Worm (Caenorhabditis elegans) whole organism, L4 larva: ENCODE data around the gene C17B7.4.

Experiments used
- Y105C5A.15 ChIP-seq: fragments of 200-800 bp; sonication (Bioruptor generic); IDR thresholded peaks from 2 replicates; pipeline ENCODE4 v1.3.6; 2022; ENCODE audit warnings: missing genetic modification characterization, missing compliant biosample characterization
- Y48G9A.11 ChIP-seq: fragments of 200-800 bp; sonication (Bioruptor generic); IDR thresholded peaks from 2 replicates; pipeline ENCODE4 v1.3.6; 2022; ENCODE audit warnings: missing genetic modification reagents, missing genetic modification characterization, missing compliant biosample characterization
- aha-1 ChIP-seq: fragments of 150-350 bp; peaks from one replicate; lab custom pipeline; 2014; ENCODE audit warnings: missing biosample characterization, missing genetic modification characterization
- ama-1 ChIP-seq: fragments of 150-350 bp; optimal IDR thresholded peaks from 2 replicates; lab custom pipeline; 2014; ENCODE audit warnings: inconsistent platforms, mixed read lengths
- ceh-62 ChIP-seq: sonication (generic microtip); optimal IDR thresholded peaks from 2 replicates; lab custom pipeline; 2017; ENCODE audit warnings: missing biosample characterization, missing genetic modification characterization
- ces-1 ChIP-seq: fragments of 150-350 bp; sonication (generic microtip); optimal IDR thresholded peaks from 4 replicates; lab custom pipeline; 2014; ENCODE audit warnings: missing biosample characterization, missing genetic modification reagents, missing genetic modification characterization
- ctbp-1 ChIP-seq: fragments of 200-800 bp; sonication (Bioruptor generic); IDR thresholded peaks from 2 replicates; pipeline ENCODE4 v1.3.6; 2022; ENCODE audit warnings: missing genetic modification reagents, missing genetic modification characterization, missing compliant biosample characterization
- daf-12 ChIP-seq: fragments of 150-350 bp; optimal IDR thresholded peaks from 2 replicates; lab custom pipeline; 2014; ENCODE audit warnings: missing biosample characterization, missing genetic modification reagents, missing genetic modification characterization
- daf-16 ChIP-seq, 3 experiments: sonication (generic microtip); optimal IDR thresholded peaks; 2 replicates each; lab custom pipeline; 2016 to 2017; ENCODE audit warnings: missing genetic modification characterization in 3 of 3, missing genetic modification reagents in 3 of 3, mild to moderate bottlenecking in 2 of 3, missing compliant biosample characterization in 2 of 3, missing biosample characterization in 1 of 3, moderate library complexity in 1 of 3
- dmd-8 ChIP-seq: fragments of 200-800 bp; sonication (Bioruptor generic); IDR thresholded peaks from 2 replicates; pipeline ENCODE4 v1.3.6; 2022; ENCODE audit warnings: missing genetic modification characterization, missing compliant biosample characterization
- duxl-1 ChIP-seq: sonication (generic microtip); optimal IDR thresholded peaks from 2 replicates; lab custom pipeline; 2016; ENCODE audit warnings: mild to moderate bottlenecking, missing genetic modification characterization, moderate library complexity, missing compliant biosample characterization; ENCODE audit not compliant: poor library complexity
- fkh-10 ChIP-seq: fragments of 150-350 bp; optimal IDR thresholded peaks from 2 replicates; lab custom pipeline; 2014; ENCODE audit warnings: missing biosample characterization, missing genetic modification reagents, missing genetic modification characterization
- gei-8 ChIP-seq: fragments of 200-800 bp; sonication (Bioruptor generic); optimal IDR thresholded peaks from 2 replicates; lab custom pipeline; 2018; ENCODE audit warnings: mild to moderate bottlenecking, missing genetic modification characterization, missing compliant biosample characterization
- lim-7 ChIP-seq: fragments of 200-800 bp; sonication (Bioruptor generic); IDR thresholded peaks from 2 replicates; pipeline ENCODE4 v1.3.6; 2022; ENCODE audit warnings: missing genetic modification characterization, missing compliant biosample characterization
- lin-13 ChIP-seq: fragments of 150-350 bp; optimal IDR thresholded peaks from 2 replicates; lab custom pipeline; 2014; ENCODE audit warnings: missing biosample characterization, missing genetic modification reagents, missing genetic modification characterization
- madf-5 ChIP-seq, 2 experiments: fragments of 200-800 bp; sonication (Bioruptor generic); IDR thresholded peaks; 2 replicates each; pipeline ENCODE4 v1.3.6; 2022; ENCODE audit warnings: missing compliant biosample characterization in 2 of 2, missing genetic modification characterization in 2 of 2
- mxl-3 ChIP-seq: fragments of 200-800 bp; sonication (Bioruptor generic); optimal IDR thresholded peaks from 2 replicates; lab custom pipeline; 2018; ENCODE audit warnings: mild to moderate bottlenecking, missing genetic modification characterization, missing compliant biosample characterization
- nhr-102 ChIP-seq: sonication (generic microtip); optimal IDR thresholded peaks from 2 replicates; lab custom pipeline; 2016; ENCODE audit warnings: mild to moderate bottlenecking, missing genetic modification characterization, moderate library complexity, missing compliant biosample characterization
- nhr-11 ChIP-seq: fragments of 150-350 bp; optimal IDR thresholded peaks from 2 replicates; lab custom pipeline; 2014; ENCODE audit warnings: missing biosample characterization, missing genetic modification characterization
- nhr-25 ChIP-seq: sonication (generic microtip); optimal IDR thresholded peaks from 2 replicates; lab custom pipeline; 2017; ENCODE audit warnings: missing genetic modification characterization, mild to moderate bottlenecking, missing compliant biosample characterization, antibody characterized with exemption, moderate library complexity, borderline replicate concordance; ENCODE audit not compliant: insufficient read depth
- nhr-28 ChIP-seq: fragments of 150-350 bp; optimal IDR thresholded peaks from 2 replicates; lab custom pipeline; 2014; ENCODE audit warnings: missing biosample characterization, missing genetic modification characterization
- nhr-48 ChIP-seq: sonication (generic microtip); optimal IDR thresholded peaks from 2 replicates; lab custom pipeline; 2016; ENCODE audit warnings: mild to moderate bottlenecking, missing genetic modification characterization, missing compliant biosample characterization
- nhr-76 ChIP-seq: fragments of 150-350 bp; optimal IDR thresholded peaks from 2 replicates; lab custom pipeline; 2014; ENCODE audit warnings: missing biosample characterization, missing genetic modification characterization
- nhr-77 ChIP-seq: fragments of 150-350 bp; optimal IDR thresholded peaks from 2 replicates; lab custom pipeline; 2014; ENCODE audit warnings: missing biosample characterization, missing genetic modification characterization
- set-16 ChIP-seq: fragments of 200-800 bp; sonication (Bioruptor generic); IDR thresholded peaks from 2 replicates; pipeline ENCODE4 v1.3.6; 2022; ENCODE audit warnings: missing genetic modification reagents, missing genetic modification characterization, missing compliant biosample characterization
- snpc-1.2 ChIP-seq: fragments of 200-800 bp; sonication (Bioruptor generic); IDR thresholded peaks from 2 replicates; pipeline ENCODE4 v1.3.6; 2022; ENCODE audit warnings: missing genetic modification reagents, missing genetic modification characterization, missing compliant biosample characterization
- unc-130 ChIP-seq: sonication (generic microtip); optimal IDR thresholded peaks from 2 replicates; lab custom pipeline; 2016; ENCODE audit warnings: missing genetic modification reagents, missing genetic modification characterization, missing compliant biosample characterization
- unc-62 ChIP-seq, 3 experiments: fragments of 150-350 bp in 1 of 3; sonication (generic microtip); optimal IDR thresholded peaks in 2 of 3; peaks in 1 of 3; 1 replicate in 1 of 3; 2 replicates in 2 of 3; lab custom pipeline; 2014 to 2017; ENCODE audit warnings: missing biosample characterization in 3 of 3, missing genetic modification characterization in 3 of 3, missing genetic modification reagents in 3 of 3, missing genotype in 1 of 3
- zag-1 ChIP-seq: fragments of 150-350 bp; optimal IDR thresholded peaks from 2 replicates; lab custom pipeline; 2014; ENCODE audit warnings: missing biosample characterization, missing genetic modification characterization
- ztf-11 ChIP-seq: fragments of 150-350 bp; optimal IDR thresholded peaks from 2 replicates; lab custom pipeline; 2014; ENCODE audit warnings: missing biosample characterization, missing genetic modification characterization
- ztf-7 ChIP-seq: fragments of 150-350 bp; optimal IDR thresholded peaks from 2 replicates; lab custom pipeline; 2014; ENCODE audit warnings: missing biosample characterization, missing genetic modification characterization

The C17B7.4 gene

ce11 chrV:3355544-3355943, 16.4 kb downstream of the C17B7.4 start:
- no peak for TF ChIP-seq nhr-77 (tag; lab: Kevin White, UChicago)
- TF ChIP-seq ztf-11 (tag; lab: Kevin White, UChicago), result no peak
- TF ChIP-seq nhr-25 (tag; lab: Kevin White, UChicago), result no peak
- no peak for TF ChIP-seq unc-130
- TF ChIP-seq lin-13 (GFP tag; lab: Kevin White, UChicago), result no peak
- TF ChIP-seq unc-62 (GFP tag; optimal IDR thresholded peaks at IDR 0.05 in 1 of 2; lab: Kevin White, UChicago), result peak in 1 of 2 experiments; percentile 28
- no peak for TF ChIP-seq unc-62 (tag; optimal IDR thresholded peaks at IDR 0.05; lab: Kevin White, UChicago)

ce11 chrV:3357106-3357505, 18.0 kb downstream of the C17B7.4 start, which contains the start of gene scrm-3:
TSS of gene scrm-3 (minus strand) at chrV:3357206.
- TF ChIP-seq ztf-7 (tag; lab: Kevin White, UChicago), result no peak
- no peak for TF ChIP-seq daf-12 (tag; lab: Kevin White, UChicago)
- TF ChIP-seq snpc-1.2 (GFP tag; lab: Robert Waterston, UW), result no peak
- TF ChIP-seq ceh-62 (tag; lab: Kevin White, UChicago), result no peak
- no peak for TF ChIP-seq nhr-48 (tag; lab: Kevin White, UChicago)
- no peak for TF ChIP-seq dmd-8 (GFP tag; lab: Robert Waterston, UW)
- TF ChIP-seq fkh-10, result no peak
- TF ChIP-seq lim-7, result no peak
- no peak for TF ChIP-seq madf-5 (GFP tag; IDR thresholded peaks at IDR 0.05; lab: Robert Waterston, UW)
- no peak for TF ChIP-seq nhr-11
- TF ChIP-seq nhr-28 (tag; lab: Kevin White, UChicago), result no peak
- TF ChIP-seq nhr-102, result no peak

ce11 chrV:3358267-3358666, 19.2 kb downstream of the C17B7.4 start, which contains the start of gene C04E12.5:
TSS of gene C04E12.5 (plus strand) at chrV:3358567.
- TF ChIP-seq ctbp-1 (GFP tag; lab: Robert Waterston, UW) (no peak), unc-62 (GFP tag; optimal IDR thresholded peaks at IDR 0.05 in 1 of 2; lab: Kevin White, UChicago) (peak in 1 of 2 experiments; percentile 78), unc-62 (tag; optimal IDR thresholded peaks at IDR 0.05; lab: Kevin White, UChicago) (no peak), mxl-3 (GFP tag; lab: Kevin White, UChicago) (no peak)

- TF ChIP-seq unc-62 (GFP tag; optimal IDR thresholded peaks at IDR 0.05 in 1 of 2; lab: Kevin White, UChicago), result peak in 1 of 2 experiments; percentile 97
- TF ChIP-seq unc-62 (tag; optimal IDR thresholded peaks at IDR 0.05; lab: Kevin White, UChicago), result no peak
- TF ChIP-seq Y48G9A.11 (GFP tag; lab: Robert Waterston, UW), result no peak
These were observed 22.5 kb downstream of the C17B7.4 start for ce11 chrV:3361633-3362032.

- TF ChIP-seq unc-62 (GFP tag; optimal IDR thresholded peaks at IDR 0.05 in 1 of 2; lab: Kevin White, UChicago) (no peak), unc-62 (tag; optimal IDR thresholded peaks at IDR 0.05; lab: Kevin White, UChicago) (no peak), Y105C5A.15 (no peak), zag-1 (tag; lab: Kevin White, UChicago) (no peak), aha-1 (tag; lab: Kevin White, UChicago) (peak; percentile 88), gei-8 (GFP tag; lab: Kevin White, UChicago) (no peak), set-16 (GFP tag; lab: Robert Waterston, UW) (no peak), daf-16 (GFP tag; optimal IDR thresholded peaks at IDR 0.05; lab: Kevin White, UChicago) (no peak), daf-16 (tag; optimal IDR thresholded peaks at IDR 0.05; lab: Kevin White, UChicago) (no peak), ama-1 (lab: Kevin White, UChicago) (no peak), Y48G9A.11 (GFP tag; lab: Robert Waterston, UW) (no peak), nhr-28 (tag; lab: Kevin White, UChicago) (peak; percentile 22), duxl-1 (tag; lab: Kevin White, UChicago) (no peak), ces-1 (no peak), nhr-76 (no peak), fkh-10 (no peak)
These were observed 23.4 kb downstream of the C17B7.4 start, which contains the start of gene C04E12.4 for ce11 chrV:3362475-3362874. TSS of gene C04E12.4 (plus strand) at chrV:3362775.
